Fruit fly (Drosophila melanogaster) whole organism, embryonic: Measurements from ENCODE around the gene ppk11.

Source experiments
- Ada2b ChIP-seq: fragments of 200-800 bp; sonication (Bioruptor generic); IDR thresholded peaks from 2 replicates; pipeline ENCODE4 v1.3.6; 2022; ENCODE audit warnings: missing biosample characterization, missing genetic modification characterization
- CG1024 ChIP-seq: fragments of 200-800 bp; sonication (Bioruptor generic); IDR thresholded peaks from 2 replicates; pipeline ENCODE4 v1.3.6; 2022; ENCODE audit warnings: missing biosample characterization, missing genetic modification characterization
- CG10366 ChIP-seq: fragments of 200-800 bp; sonication (Bioruptor generic); IDR thresholded peaks from 2 replicates; pipeline ENCODE4 v1.3.6; 2022; ENCODE audit warnings: missing biosample characterization, missing genetic modification characterization
- CG12219 ChIP-seq: fragments of 200-800 bp; sonication (Bioruptor generic); optimal IDR thresholded peaks from 3 replicates; lab custom pipeline; 2018; ENCODE audit warnings: missing biosample characterization, mild to moderate bottlenecking, missing genetic modification characterization
- CG13624 ChIP-seq: fragments of 200-800 bp; sonication (Bioruptor generic); optimal IDR thresholded peaks from 2 replicates; lab custom pipeline; 2016; ENCODE audit warnings: missing biosample characterization, missing genetic modification characterization
- CG15479 ChIP-seq: fragments of 200-800 bp; sonication (Bioruptor generic); optimal IDR thresholded peaks from 3 replicates; lab custom pipeline; 2019; ENCODE audit warnings: missing biosample characterization, mild to moderate bottlenecking, missing genetic modification characterization, moderate library complexity
- CG16813 ChIP-seq: fragments of 200-800 bp; sonication (Bioruptor generic); IDR thresholded peaks from 3 replicates; pipeline ENCODE4 v1.3.6; 2022; ENCODE audit warnings: missing biosample characterization, missing genetic modification characterization; ENCODE audit not compliant: partially characterized antibody
- CG17186 ChIP-seq: fragments of 200-800 bp; sonication (Bioruptor generic); optimal IDR thresholded peaks from 3 replicates; lab custom pipeline; 2017; ENCODE audit warnings: missing biosample characterization, missing genetic modification reagents, missing genetic modification characterization
- CG18262 ChIP-seq: fragments of 200-800 bp; optimal IDR thresholded peaks from 3 replicates; lab custom pipeline; 2019; ENCODE audit warnings: missing biosample characterization, mild to moderate bottlenecking, missing genetic modification characterization, moderate library complexity
- CG31388 ChIP-seq: fragments of 200-800 bp; sonication (Bioruptor generic); optimal IDR thresholded peaks from 2 replicates; lab custom pipeline; 2016; ENCODE audit warnings: missing biosample characterization, missing genetic modification characterization
- CG33557 ChIP-seq: fragments of 200-800 bp; sonication (Bioruptor generic); optimal IDR thresholded peaks from 2 replicates; lab custom pipeline; 2019; ENCODE audit warnings: missing biosample characterization, mild to moderate bottlenecking, missing genetic modification characterization, moderate library complexity
- CG42726 ChIP-seq: fragments of 200-800 bp; sonication (Bioruptor generic); IDR thresholded peaks from 2 replicates; pipeline ENCODE4 v1.3.6; 2022; ENCODE audit warnings: missing biosample characterization, missing genetic modification characterization; ENCODE audit not compliant: partially characterized antibody
- CG4360 ChIP-seq: fragments of 200-800 bp; sonication (Bioruptor generic); IDR thresholded peaks from 2 replicates; pipeline ENCODE4 v1.3.6; 2022; ENCODE audit warnings: missing biosample characterization, missing genetic modification characterization
- CG4617 ChIP-seq: fragments of 200-800 bp; sonication (Bioruptor generic); optimal IDR thresholded peaks from 3 replicates; lab custom pipeline; 2016; ENCODE audit warnings: missing biosample characterization, missing genetic modification characterization, borderline replicate concordance
- CG6175 ChIP-seq: fragments of 200-800 bp; sonication (Bioruptor generic); IDR thresholded peaks from 3 replicates; pipeline ENCODE4 v1.3.6; 2022; ENCODE audit warnings: missing biosample characterization, missing genetic modification characterization
- CG6272 ChIP-seq: fragments of 200-800 bp; sonication (Bioruptor generic); IDR thresholded peaks from 2 replicates; pipeline ENCODE4 v1.3.6; 2022; ENCODE audit warnings: missing biosample characterization, missing genetic modification characterization
- CG7928 ChIP-seq: fragments of 200-800 bp; sonication (Bioruptor generic); optimal IDR thresholded peaks from 2 replicates; lab custom pipeline; 2017; ENCODE audit warnings: missing biosample characterization, mild to moderate bottlenecking, missing genetic modification characterization
- CG9437 ChIP-seq: fragments of 200-800 bp; sonication (Bioruptor generic); optimal IDR thresholded peaks from 2 replicates; lab custom pipeline; 2018; ENCODE audit warnings: missing biosample characterization, mild to moderate bottlenecking, missing genetic modification characterization
- CTCF ChIP-seq: fragments of 200-800 bp; sonication (Bioruptor generic); optimal IDR thresholded peaks from 2 replicates; lab custom pipeline; 2017; ENCODE audit warnings: missing biosample characterization, mild to moderate bottlenecking, missing genetic modification characterization, moderate library complexity
- CrebB ChIP-seq: fragments of 200-800 bp; sonication (Bioruptor generic); optimal IDR thresholded peaks from 3 replicates; lab custom pipeline; 2018; ENCODE audit warnings: missing biosample characterization, mild to moderate bottlenecking, missing genetic modification characterization
- Hsf ChIP-seq: fragments of 200-800 bp; sonication (Bioruptor generic); optimal IDR thresholded peaks from 3 replicates; lab custom pipeline; 2016; ENCODE audit warnings: missing biosample characterization, missing genetic modification characterization
- Med ChIP-seq: fragments of 200-800 bp; sonication (Bioruptor generic); peaks from one replicate; lab custom pipeline; 2016; ENCODE audit warnings: missing biosample characterization, missing genetic modification characterization, mild to moderate bottlenecking, inconsistent platforms, moderate library complexity
- Myb ChIP-seq: fragments of 200-800 bp; sonication (Bioruptor generic); optimal IDR thresholded peaks from 2 replicates; lab custom pipeline; 2016; ENCODE audit warnings: missing biosample characterization, missing genetic modification characterization
- Sry-β ChIP-seq: fragments of 200-800 bp; sonication (Bioruptor generic); optimal IDR thresholded peaks from 2 replicates; lab custom pipeline; 2018; ENCODE audit warnings: missing biosample characterization, mild to moderate bottlenecking, missing genetic modification characterization, moderate library complexity
- Sry-δ ChIP-seq: fragments of 200-800 bp; sonication (Bioruptor generic); optimal IDR thresholded peaks from 2 replicates; lab custom pipeline; 2016; ENCODE audit warnings: missing biosample characterization, missing genetic modification characterization
- YL-1 ChIP-seq: fragments of 200-800 bp; sonication (Bioruptor generic); optimal IDR thresholded peaks from 3 replicates; lab custom pipeline; 2017; ENCODE audit warnings: missing biosample characterization, mild to moderate bottlenecking, missing genetic modification characterization
- ara ChIP-seq: fragments of 200-800 bp; sonication (Bioruptor generic); IDR thresholded peaks from 2 replicates; pipeline ENCODE4 v1.3.6; 2022; ENCODE audit warnings: missing biosample characterization, missing genetic modification characterization
- ato ChIP-seq: fragments of 200-800 bp; sonication (Bioruptor generic); IDR thresholded peaks from 2 replicates; pipeline ENCODE4 v1.3.6; 2022; ENCODE audit warnings: missing biosample characterization, missing genetic modification characterization; ENCODE audit not compliant: partially characterized antibody
- chif ChIP-seq, 2 experiments: fragments of 200-800 bp; sonication (Bioruptor generic); optimal IDR thresholded peaks; 3 replicates each; lab custom pipeline; 2016; ENCODE audit warnings: missing biosample characterization in 2 of 2, missing genetic modification characterization in 2 of 2
- corto ChIP-seq: fragments of 200-800 bp; sonication (Bioruptor generic); optimal IDR thresholded peaks from 2 replicates; lab custom pipeline; 2016; ENCODE audit warnings: missing biosample characterization, mild to moderate bottlenecking, missing genetic modification characterization, moderate library complexity
- danr ChIP-seq: fragments of 200-800 bp; sonication (Bioruptor generic); IDR thresholded peaks from 2 replicates; pipeline ENCODE4 v1.3.6; 2022; ENCODE audit warnings: missing biosample characterization, missing genetic modification characterization
- dysf ChIP-seq: fragments of 200-800 bp; sonication (Bioruptor generic); IDR thresholded peaks from 3 replicates; pipeline ENCODE4 v1.3.6; 2022; ENCODE audit warnings: missing biosample characterization, missing genetic modification characterization
- ewg ChIP-seq: fragments of 200-800 bp; sonication (Bioruptor generic); optimal IDR thresholded peaks from 3 replicates; lab custom pipeline; 2017; ENCODE audit warnings: mild to moderate bottlenecking, missing biosample characterization, missing genetic modification reagents, missing genetic modification characterization
- ftz-f1 ChIP-seq: fragments of 200-800 bp; sonication (Bioruptor generic); optimal IDR thresholded peaks from 2 replicates; lab custom pipeline; 2016; ENCODE audit warnings: missing biosample characterization, missing genetic modification characterization
- ind ChIP-seq: fragments of 200-800 bp; sonication (Bioruptor generic); optimal IDR thresholded peaks from 3 replicates; lab custom pipeline; 2016; ENCODE audit warnings: missing biosample characterization, missing genetic modification characterization
- kah ChIP-seq: fragments of 200-800 bp; sonication (Bioruptor generic); optimal IDR thresholded peaks from 2 replicates; lab custom pipeline; 2018; ENCODE audit warnings: missing biosample characterization, mild to moderate bottlenecking, missing genetic modification characterization
- ken ChIP-seq: fragments of 200-800 bp; sonication (Bioruptor generic); IDR thresholded peaks from 3 replicates; pipeline ENCODE4 v1.3.6; 2022; ENCODE audit warnings: missing biosample characterization, missing genetic modification characterization
- knrl ChIP-seq: fragments of 200-800 bp; sonication (Bioruptor generic); IDR thresholded peaks from 3 replicates; pipeline ENCODE4 v1.3.6; 2022; ENCODE audit warnings: missing biosample characterization, missing genetic modification characterization; ENCODE audit not compliant: partially characterized antibody
- org-1 ChIP-seq: fragments of 200-800 bp; sonication (Bioruptor generic); optimal IDR thresholded peaks from 2 replicates; lab custom pipeline; 2017; ENCODE audit warnings: missing biosample characterization, missing genetic modification characterization
- phol ChIP-seq: fragments of 200-800 bp; sonication (Bioruptor generic); optimal IDR thresholded peaks from 3 replicates; lab custom pipeline; 2018; ENCODE audit warnings: missing biosample characterization, mild to moderate bottlenecking, missing genetic modification characterization, moderate library complexity
- sens ChIP-seq: fragments of 200-800 bp; sonication (Bioruptor generic); peaks from one replicate; lab custom pipeline; 2016; ENCODE audit warnings: missing biosample characterization, missing genetic modification characterization
- tgo ChIP-seq: fragments of 200-800 bp; sonication (Bioruptor generic); IDR thresholded peaks from 3 replicates; pipeline ENCODE4 v1.3.6; 2022; ENCODE audit warnings: missing biosample characterization, missing genetic modification characterization
- tna ChIP-seq: fragments of 200-800 bp; sonication (Bioruptor generic); IDR thresholded peaks from 2 replicates; pipeline ENCODE4 v1.3.6; 2022; ENCODE audit warnings: missing biosample characterization, missing genetic modification characterization; ENCODE audit not compliant: partially characterized antibody

Gene ppk11

DNA sequence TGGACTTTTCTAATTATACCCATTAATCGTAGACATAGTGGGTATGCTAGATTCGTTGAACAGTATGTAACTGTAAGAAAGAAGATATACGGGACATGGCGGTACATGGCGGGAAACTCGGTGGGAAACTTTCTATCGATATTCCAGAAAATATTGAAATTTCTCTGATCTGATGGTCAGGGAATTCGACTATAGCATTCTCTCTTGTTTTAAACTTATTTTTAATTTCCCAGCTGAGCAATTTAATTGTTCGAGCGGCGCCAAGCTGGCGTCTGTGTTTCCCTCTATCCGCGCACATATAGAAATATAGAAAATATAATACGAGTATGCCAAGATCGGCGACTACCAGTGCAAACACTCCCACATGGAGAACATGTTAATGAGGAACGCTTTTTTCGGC, 4.3 kb upstream of the ppk11 start (continued):
- TF ChIP-seq CG7928 (GFP tag; lab: Kevin White, UChicago) = no peak
- TF ChIP-seq Sry-β (GFP tag; lab: Kevin White, UChicago) = no peak
- peak; percentile 46; the same call in 2 of the 3 replicates for TF ChIP-seq dysf (GFP tag; lab: Robert Waterston, UW)
- no peak for TF ChIP-seq ato (GFP tag; lab: Robert Waterston, UW)
- no peak for TF ChIP-seq CrebB (tag; lab: Kevin White, UChicago)
- no peak for TF ChIP-seq CG13624 (GFP tag; lab: Kevin White, UChicago)
- TF ChIP-seq ewg = no peak
- no peak for TF ChIP-seq CG33557
- TF ChIP-seq CG10366 (GFP tag; lab: Robert Waterston, UW) = peak; percentile 20
- TF ChIP-seq CG6175 = no peak
- TF ChIP-seq CG4360 (GFP tag; lab: Robert Waterston, UW) = no peak
- no peak for TF ChIP-seq danr (GFP tag; lab: Robert Waterston, UW)
- TF ChIP-seq CG17186 (GFP tag; lab: Kevin White, UChicago) = no peak
- TF ChIP-seq CG42726 = no peak
- no peak for TF ChIP-seq Hsf (GFP tag; lab: Kevin White, UChicago)
- TF ChIP-seq tgo = no peak
- TF ChIP-seq corto (GFP tag; lab: Kevin White, UChicago) = no peak
- no peak for TF ChIP-seq YL-1
- TF ChIP-seq CG1024 = no peak
- no peak for TF ChIP-seq ken (GFP tag; lab: Robert Waterston, UW)
- TF ChIP-seq CTCF (GFP tag; lab: Kevin White, UChicago) = no peak
- no peak for TF ChIP-seq phol
- no peak for TF ChIP-seq knrl (GFP tag; lab: Robert Waterston, UW)
- TF ChIP-seq CG16813 = no peak
- peak in 1 of 2 experiments; percentile 32 for TF ChIP-seq chif (GFP tag; optimal IDR thresholded peaks at IDR 0.05; lab: Kevin White, UChicago)
- no peak for TF ChIP-seq ara (GFP tag; lab: Robert Waterston, UW)
- TF ChIP-seq CG18262 (tag; lab: Kevin White, UChicago) = no peak
- TF ChIP-seq CG6272 = no peak
- no peak for TF ChIP-seq CG31388 (GFP tag; lab: Kevin White, UChicago)
- peak; percentile 2 for TF ChIP-seq CG9437 (GFP tag; lab: Kevin White, UChicago)
- no peak for TF ChIP-seq ftz-f1
- no peak for TF ChIP-seq Sry-δ (GFP tag; lab: Kevin White, UChicago)
- no peak for TF ChIP-seq CG4617
- no peak for TF ChIP-seq CG15479
- TF ChIP-seq, all 482 proteins: peak for 93

DNA sequence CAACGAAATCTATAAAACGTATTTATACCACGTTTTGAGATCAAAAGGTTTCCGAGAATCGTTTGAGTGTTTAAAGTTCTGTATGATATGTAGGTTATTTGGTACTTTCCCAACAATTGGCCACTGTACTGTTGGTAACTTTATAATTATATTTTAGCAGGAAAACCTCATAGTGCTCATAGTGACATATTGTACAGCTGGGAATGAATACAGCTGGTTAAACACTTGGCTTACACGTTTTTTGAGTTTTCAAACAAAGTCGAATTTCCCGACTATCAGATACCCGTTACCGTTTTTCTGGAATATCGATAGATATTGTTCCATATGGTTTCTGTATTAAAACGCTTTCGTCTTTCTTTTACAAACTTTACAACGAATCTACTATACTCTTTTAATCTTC, 3.6 kb upstream of the ppk11 start:
- no peak for TF ChIP-seq Myb (GFP tag; lab: Kevin White, UChicago)
- peak; percentile 60 for TF ChIP-seq Med (GFP tag; lab: Kevin White, UChicago)
- no peak for TF ChIP-seq kah
- no peak for TF ChIP-seq CG12219 (GFP tag; lab: Kevin White, UChicago)
- no peak for TF ChIP-seq ind (GFP tag; lab: Kevin White, UChicago)
- no peak for TF ChIP-seq org-1 (GFP tag; lab: Kevin White, UChicago)
- TF ChIP-seq Ada2b = no peak
- TF ChIP-seq tna (GFP tag; lab: Robert Waterston, UW) = no peak
- TF ChIP-seq sens (GFP tag; lab: Kevin White, UChicago) = peak; percentile 62
